Fruit fly (Drosophila melanogaster) whole organism, pupa: Measurements from ENCODE around the gene CG14957.

ENCODE experiments used
- CG10348 ChIP-seq: fragments of 200-800 bp; sonication (Bioruptor generic); IDR thresholded peaks from 2 replicates; pipeline ENCODE4 v1.3.6; 2022; ENCODE audit warnings: missing biosample characterization, missing genetic modification characterization
- CG12605 ChIP-seq: fragments of 200-800 bp; sonication (Bioruptor generic); IDR thresholded peaks from 2 replicates; pipeline ENCODE4 v1.3.6; 2022; ENCODE audit warnings: missing biosample characterization, missing genetic modification characterization
- CG13204 ChIP-seq: fragments of 200-800 bp; sonication (Bioruptor generic); optimal IDR thresholded peaks from 2 replicates; lab custom pipeline; 2018; ENCODE audit warnings: missing biosample characterization, mild to moderate bottlenecking, missing genetic modification characterization, moderate library complexity
- CG14655 ChIP-seq: fragments of 200-800 bp; sonication (Bioruptor generic); optimal IDR thresholded peaks from 3 replicates; lab custom pipeline; 2017; ENCODE audit warnings: mild to moderate bottlenecking, missing biosample characterization, missing genetic modification reagents, missing genetic modification characterization
- CG15710 ChIP-seq: fragments of 200-800 bp; sonication (Bioruptor generic); optimal IDR thresholded peaks from 2 replicates; lab custom pipeline; 2018; ENCODE audit warnings: missing biosample characterization, mild to moderate bottlenecking, missing genetic modification characterization, moderate library complexity
- CG17806 ChIP-seq: fragments of 200-800 bp; sonication (Bioruptor generic); optimal IDR thresholded peaks from 2 replicates; lab custom pipeline; 2018; ENCODE audit warnings: missing biosample characterization, mild to moderate bottlenecking, missing genetic modification characterization, moderate library complexity
- CG32121 ChIP-seq: fragments of 200-800 bp; sonication (Bioruptor generic); IDR thresholded peaks from 2 replicates; pipeline ENCODE4 v1.3.6; 2022; ENCODE audit warnings: missing biosample characterization, missing genetic modification characterization
- CG34367 ChIP-seq: fragments of 200-800 bp; sonication (Bioruptor generic); optimal IDR thresholded peaks from 2 replicates; lab custom pipeline; 2018; ENCODE audit warnings: missing biosample characterization, mild to moderate bottlenecking, missing genetic modification characterization
- CG4496 ChIP-seq: fragments of 200-800 bp; sonication (Bioruptor generic); IDR thresholded peaks from 3 replicates; pipeline ENCODE4 v1.3.6; 2022; ENCODE audit warnings: missing biosample characterization, missing genetic modification characterization
- CG8159 ChIP-seq: fragments of 200-800 bp; sonication (Bioruptor generic); optimal IDR thresholded peaks from 3 replicates; lab custom pipeline; 2018; ENCODE audit warnings: missing biosample characterization, mild to moderate bottlenecking, missing genetic modification characterization, moderate library complexity
- CG8301 ChIP-seq: fragments of 200-800 bp; sonication (Bioruptor generic); optimal IDR thresholded peaks from 2 replicates; lab custom pipeline; 2018; ENCODE audit warnings: missing biosample characterization, mild to moderate bottlenecking, missing genetic modification characterization
- CG9948 ChIP-seq: fragments of 200-800 bp; sonication (Bioruptor generic); optimal IDR thresholded peaks from 2 replicates; lab custom pipeline; 2018; ENCODE audit warnings: missing biosample characterization, mild to moderate bottlenecking, missing genetic modification characterization, moderate library complexity
- D1 ChIP-seq: fragments of 200-800 bp; sonication (Bioruptor generic); optimal IDR thresholded peaks from 2 replicates; lab custom pipeline; 2018; ENCODE audit warnings: missing biosample characterization, mild to moderate bottlenecking, missing genetic modification characterization, moderate library complexity
- EcR ChIP-seq: fragments of 200-800 bp; sonication (Bioruptor generic); optimal IDR thresholded peaks from 3 replicates; lab custom pipeline; 2019; ENCODE audit warnings: missing biosample characterization, missing genetic modification characterization, mild to moderate bottlenecking, moderate library complexity, missing genetic modification reagents
- Ets98B ChIP-seq: fragments of 200-800 bp; sonication (Bioruptor generic); IDR thresholded peaks from 2 replicates; pipeline ENCODE4 v1.3.6; 2022; ENCODE audit warnings: missing biosample characterization, missing genetic modification characterization
- Pif1A ChIP-seq: fragments of 200-800 bp; sonication (Bioruptor generic); optimal IDR thresholded peaks from 3 replicates; lab custom pipeline; 2016; ENCODE audit warnings: missing biosample characterization, missing genetic modification characterization
- Pif1B ChIP-seq: fragments of 200-800 bp; sonication (Bioruptor generic); optimal IDR thresholded peaks from 3 replicates; lab custom pipeline; 2016; ENCODE audit warnings: missing biosample characterization, missing genetic modification characterization
- Snoo ChIP-seq: fragments of 200-800 bp; sonication (Bioruptor generic); optimal IDR thresholded peaks from 3 replicates; lab custom pipeline; 2017; ENCODE audit warnings: missing biosample characterization, mild to moderate bottlenecking, missing genetic modification characterization, inconsistent platforms
- fd96Ca ChIP-seq: fragments of 200-800 bp; sonication (Bioruptor generic); IDR thresholded peaks from 3 replicates; pipeline ENCODE4 v1.3.6; 2022; ENCODE audit warnings: missing biosample characterization, missing genetic modification characterization
- gl ChIP-seq: fragments of 200-800 bp; sonication (Bioruptor generic); optimal IDR thresholded peaks from 2 replicates; lab custom pipeline; 2018; ENCODE audit warnings: missing biosample characterization, mild to moderate bottlenecking, missing genetic modification characterization
- rn ChIP-seq: fragments of 200-800 bp; sonication (Bioruptor generic); IDR thresholded peaks from 2 replicates; pipeline ENCODE4 v1.3.6; 2022; ENCODE audit warnings: missing biosample characterization, missing genetic modification characterization

Gene CG14957

dm6 chr3L:3179474-3179873 lies 7.9 kb upstream of the CG14957 start:
- TF ChIP-seq CG17806 (tag; lab: Kevin White, UChicago), result peak; percentile 93
- peak; percentile 92 for TF ChIP-seq Snoo (tag; lab: Kevin White, UChicago)
- peak; percentile 95 for TF ChIP-seq CG8159
- peak; percentile 94 for TF ChIP-seq CG8301 (tag; lab: Kevin White, UChicago)
- no peak for TF ChIP-seq D1 (tag; lab: Kevin White, UChicago)
- TF ChIP-seq CG14655 (GFP tag; lab: Kevin White, UChicago), result no peak
- peak; percentile 92 for TF ChIP-seq Ets98B
- TF ChIP-seq CG10348 (GFP tag; lab: Robert Waterston, UW), result peak; percentile 19; the same call in 1 of the 2 replicates
- peak; percentile 98 for TF ChIP-seq EcR
- TF ChIP-seq CG4496, result peak; percentile 95
- TF ChIP-seq CG13204 (GFP tag; lab: Kevin White, UChicago), result peak; percentile 87
- peak; percentile 78 for TF ChIP-seq rn (GFP tag; lab: Robert Waterston, UW)
- TF ChIP-seq Pif1A (GFP tag; lab: Kevin White, UChicago), result no peak
- TF ChIP-seq fd96Ca (GFP tag; lab: Robert Waterston, UW), result peak; percentile 92
- TF ChIP-seq CG9948, result peak; percentile 93
- peak; percentile 89 for TF ChIP-seq CG34367 (tag; lab: Kevin White, UChicago)
- peak; percentile 91 for TF ChIP-seq CG12605 (GFP tag; lab: Robert Waterston, UW)
- TF ChIP-seq Pif1B (GFP tag; lab: Kevin White, UChicago), result peak; percentile 92
- TF ChIP-seq CG32121 (GFP tag; lab: Robert Waterston, UW), result peak; percentile 81
- peak; percentile 89 for TF ChIP-seq gl (tag; lab: Kevin White, UChicago)
- peak; percentile 93 for TF ChIP-seq CG15710 (tag; lab: Kevin White, UChicago)

- TF ChIP-seq CG10348 (GFP tag; lab: Robert Waterston, UW) (no peak), Pif1B (GFP tag; lab: Kevin White, UChicago) (no peak), fd96Ca (GFP tag; lab: Robert Waterston, UW) (no peak), D1 (tag; lab: Kevin White, UChicago) (no peak), CG8301 (tag; lab: Kevin White, UChicago) (no peak), CG15710 (tag; lab: Kevin White, UChicago) (no peak), CG8159 (no peak), CG12605 (GFP tag; lab: Robert Waterston, UW) (no peak), EcR (no peak), Ets98B (no peak), CG32121 (GFP tag; lab: Robert Waterston, UW) (no peak), CG17806 (tag; lab: Kevin White, UChicago) (no peak), CG34367 (tag; lab: Kevin White, UChicago) (no peak)
- TF ChIP-seq, all 21 proteins: peak for 0
Observed at dm6 chr3L:3184104-3184503, 3.3 kb upstream of the CG14957 start, which contains the start of gene CG42494. Gene CG42494 (plus strand): TSS chr3L:3184404.

dm6 chr3L:3186364-3186763 lies 999 bp upstream of the CG14957 start, which contains the start of gene CG32284:
Gene CG32284 (plus strand): TSS chr3L:3186664.
- no peak for TF ChIP-seq Pif1B (GFP tag; lab: Kevin White, UChicago)
- TF ChIP-seq CG9948, result no peak
- no peak for TF ChIP-seq Ets98B
- no peak for TF ChIP-seq rn (GFP tag; lab: Robert Waterston, UW)
- no peak for TF ChIP-seq CG10348 (GFP tag; lab: Robert Waterston, UW)
- no peak for TF ChIP-seq fd96Ca (GFP tag; lab: Robert Waterston, UW)
- no peak for TF ChIP-seq CG13204 (GFP tag; lab: Kevin White, UChicago)
- no peak for TF ChIP-seq CG17806 (tag; lab: Kevin White, UChicago)
- no peak for TF ChIP-seq CG8159

- TF ChIP-seq Ets98B (no peak), Pif1B (GFP tag; lab: Kevin White, UChicago) (no peak), CG15710 (tag; lab: Kevin White, UChicago) (no peak), CG32121 (GFP tag; lab: Robert Waterston, UW) (no peak), CG17806 (tag; lab: Kevin White, UChicago) (no peak), CG8159 (no peak), fd96Ca (GFP tag; lab: Robert Waterston, UW) (no peak), Pif1A (GFP tag; lab: Kevin White, UChicago) (no peak)
Observed at dm6 chr3L:3189647-3190046, 2.3 kb downstream of the CG14957 start, which contains the start of the genes CG42525 and CG14958. Gene CG42525 (minus strand): TSS chr3L:3189747. Gene CG14958 (plus strand): TSS chr3L:3189978.

dm6 chr3L:3192333-3192894 lies 5.1 kb downstream of the CG14957 start, which contains the start of gene CG14965:
Gene CG14965 (minus strand): TSS chr3L:3192491.
- TF ChIP-seq CG8301 (tag; lab: Kevin White, UChicago), result no peak
- TF ChIP-seq Pif1B (GFP tag; lab: Kevin White, UChicago), result no peak
- no peak for TF ChIP-seq EcR
- TF ChIP-seq CG13204 (GFP tag; lab: Kevin White, UChicago), result no peak
- TF ChIP-seq D1 (tag; lab: Kevin White, UChicago), result no peak
- no peak for TF ChIP-seq CG32121 (GFP tag; lab: Robert Waterston, UW)
- no peak for TF ChIP-seq CG10348 (GFP tag; lab: Robert Waterston, UW)
- no peak for TF ChIP-seq fd96Ca (GFP tag; lab: Robert Waterston, UW)
- no peak for TF ChIP-seq CG15710 (tag; lab: Kevin White, UChicago)
- TF ChIP-seq rn (GFP tag; lab: Robert Waterston, UW), result no peak
- TF ChIP-seq Ets98B, result no peak
- TF ChIP-seq gl (tag; lab: Kevin White, UChicago), result no peak
- TF ChIP-seq Snoo (tag; lab: Kevin White, UChicago), result no peak
- TF ChIP-seq CG12605 (GFP tag; lab: Robert Waterston, UW), result no peak
- TF ChIP-seq CG14655 (GFP tag; lab: Kevin White, UChicago), result no peak
- TF ChIP-seq CG34367 (tag; lab: Kevin White, UChicago), result no peak
- TF ChIP-seq Pif1A (GFP tag; lab: Kevin White, UChicago), result no peak
- no peak for TF ChIP-seq CG8159
- TF ChIP-seq CG17806 (tag; lab: Kevin White, UChicago), result no peak
- no peak for TF ChIP-seq CG9948
